Worm (Caenorhabditis elegans): ENCODE measurements around the gene M02B7.2.

DNA sequence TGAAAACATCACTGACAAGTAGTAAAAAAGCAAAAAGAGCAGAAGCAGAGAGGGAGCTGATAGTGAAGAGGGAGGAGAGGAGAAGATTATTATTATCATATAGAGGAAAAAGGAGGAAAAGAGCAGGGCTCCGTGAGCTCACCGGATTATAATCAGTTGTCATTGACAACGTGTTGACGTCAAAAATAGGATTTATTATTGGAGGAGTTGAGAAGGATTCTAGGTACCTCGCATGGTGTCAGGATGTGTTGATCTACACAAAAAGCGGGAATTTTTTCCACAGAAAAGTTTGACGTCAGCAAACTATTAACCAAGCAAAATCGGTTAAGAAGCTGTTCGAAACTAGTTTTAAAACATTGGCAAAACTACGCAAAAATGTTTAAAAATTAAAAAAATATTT, 29.2 kb upstream of the M02B7.2 start:
- no peak for TF ChIP-seq pha-4 (tag; optimal IDR thresholded peaks at IDR 0.05)
- no peak for TF ChIP-seq blmp-1 (tag; optimal IDR thresholded peaks at IDR 0.05)
- TF ChIP-seq lsy-2 (tag; optimal IDR thresholded peaks at IDR 0.05) = no peak
- no peak for TF ChIP-seq nhr-28 (tag; optimal IDR thresholded peaks at IDR 0.05)
- TF ChIP-seq mep-1 (tag; optimal IDR thresholded peaks at IDR 0.05) = no peak
- no peak for TF ChIP-seq mab-5 (tag; optimal IDR thresholded peaks at IDR 0.05)
- TF ChIP-seq nhr-237 (tag; optimal IDR thresholded peaks at IDR 0.05) = no peak
- TF ChIP-seq sem-2 (GFP tag; optimal IDR thresholded peaks at IDR 0.05) = no peak
- no peak for TF ChIP-seq snpc-4 (tag; optimal IDR thresholded peaks at IDR 0.05)
- no peak for TF ChIP-seq unc-62 (GFP tag; optimal IDR thresholded peaks at IDR 0.05)
- TF ChIP-seq elt-3 (tag; optimal IDR thresholded peaks at IDR 0.05) = no peak
